Fruit fly (Drosophila melanogaster) whole organism, embryonic: ENCODE measurements around the gene GAPsec.

Source experiments
- Blimp-1 ChIP-seq: fragments of 200-800 bp; sonication (Bioruptor generic); optimal IDR thresholded peaks from 3 replicates; lab custom pipeline; 2018; ENCODE audit warnings: missing biosample characterization, missing genetic modification characterization, mild to moderate bottlenecking, moderate library complexity, missing genetic modification reagents
- CG10321 ChIP-seq: fragments of 200-800 bp; sonication (Bioruptor generic); IDR thresholded peaks from 2 replicates; pipeline ENCODE4 v1.3.6; 2022; ENCODE audit warnings: missing biosample characterization, missing genetic modification characterization
- CG11560 ChIP-seq: fragments of 200-800 bp; sonication (Bioruptor generic); IDR thresholded peaks from 3 replicates; pipeline ENCODE4 v1.3.6; 2022; ENCODE audit warnings: missing biosample characterization, missing genetic modification characterization
- CG12155 ChIP-seq: fragments of 200-800 bp; sonication (Bioruptor generic); optimal IDR thresholded peaks from 3 replicates; lab custom pipeline; 2016; ENCODE audit warnings: missing biosample characterization, missing genetic modification characterization
- CG13624 ChIP-seq: fragments of 200-800 bp; sonication (Bioruptor generic); optimal IDR thresholded peaks from 2 replicates; lab custom pipeline; 2016; ENCODE audit warnings: missing biosample characterization, missing genetic modification characterization
- CG13775 ChIP-seq: fragments of 200-800 bp; sonication (Bioruptor generic); optimal IDR thresholded peaks from 3 replicates; lab custom pipeline; 2017; ENCODE audit warnings: missing biosample characterization, mild to moderate bottlenecking, missing genetic modification characterization
- CG14860 ChIP-seq: fragments of 200-800 bp; sonication (Bioruptor generic); IDR thresholded peaks from 3 replicates; pipeline ENCODE4 v1.3.6; 2022; ENCODE audit warnings: missing biosample characterization, missing genetic modification characterization; ENCODE audit not compliant: partially characterized antibody
- CG17328 ChIP-seq: fragments of 200-800 bp; sonication (Bioruptor generic); IDR thresholded peaks from 2 replicates; pipeline ENCODE4 v1.3.6; 2022; ENCODE audit warnings: missing biosample characterization, missing genetic modification characterization
- CG18619 ChIP-seq: fragments of 200-800 bp; sonication (Bioruptor generic); optimal IDR thresholded peaks from 3 replicates; lab custom pipeline; 2017; ENCODE audit warnings: missing biosample characterization, mild to moderate bottlenecking, missing genetic modification characterization
- CG33557 ChIP-seq: fragments of 200-800 bp; sonication (Bioruptor generic); optimal IDR thresholded peaks from 2 replicates; lab custom pipeline; 2019; ENCODE audit warnings: missing biosample characterization, mild to moderate bottlenecking, missing genetic modification characterization, moderate library complexity
- CG4707 ChIP-seq: fragments of 200-800 bp; sonication (Bioruptor generic); optimal IDR thresholded peaks from 2 replicates; lab custom pipeline; 2018; ENCODE audit warnings: missing biosample characterization, mild to moderate bottlenecking, missing genetic modification characterization, moderate library complexity
- CG4820 ChIP-seq: fragments of 200-800 bp; sonication (Bioruptor generic); optimal IDR thresholded peaks from 3 replicates; lab custom pipeline; 2016; ENCODE audit warnings: missing biosample characterization, missing genetic modification characterization
- CG6854 ChIP-seq: fragments of 200-800 bp; sonication (Bioruptor generic); optimal IDR thresholded peaks from 3 replicates; lab custom pipeline; 2017; ENCODE audit warnings: missing biosample characterization, mild to moderate bottlenecking, missing genetic modification characterization
- CG7357 ChIP-seq: fragments of 200-800 bp; sonication (Bioruptor generic); IDR thresholded peaks from 3 replicates; pipeline ENCODE4 v1.3.6; 2022; ENCODE audit warnings: missing biosample characterization, missing genetic modification characterization
- CG7745 ChIP-seq: fragments of 200-800 bp; sonication (Bioruptor generic); optimal IDR thresholded peaks from 2 replicates; lab custom pipeline; 2018; ENCODE audit warnings: missing biosample characterization, mild to moderate bottlenecking, missing genetic modification characterization, moderate library complexity
- CG9437 ChIP-seq: fragments of 200-800 bp; sonication (Bioruptor generic); optimal IDR thresholded peaks from 2 replicates; lab custom pipeline; 2018; ENCODE audit warnings: missing biosample characterization, mild to moderate bottlenecking, missing genetic modification characterization
- CHES-1-like ChIP-seq: fragments of 200-800 bp; sonication (Bioruptor generic); optimal IDR thresholded peaks from 2 replicates; lab custom pipeline; 2016; ENCODE audit warnings: missing biosample characterization, missing genetic modification characterization
- Deaf1 ChIP-seq: fragments of 200-800 bp; optimal IDR thresholded peaks from 3 replicates; lab custom pipeline; 2019; ENCODE audit warnings: missing biosample characterization, mild to moderate bottlenecking, missing genetic modification characterization, moderate library complexity
- Dip2 ChIP-seq: fragments of 200-800 bp; sonication (Bioruptor generic); IDR thresholded peaks from 2 replicates; pipeline ENCODE4 v1.3.6; 2022; ENCODE audit warnings: missing biosample characterization, missing genetic modification characterization
- Doc2 ChIP-seq: fragments of 200-800 bp; sonication (Bioruptor generic); IDR thresholded peaks from 2 replicates; pipeline ENCODE4 v1.3.6; 2022; ENCODE audit warnings: missing biosample characterization, missing genetic modification characterization
- Dref ChIP-seq: fragments of 200-800 bp; sonication (Bioruptor generic); IDR thresholded peaks from 2 replicates; pipeline ENCODE4 v1.3.6; 2022; ENCODE audit warnings: missing biosample characterization, missing genetic modification characterization
- E2f1 ChIP-seq: fragments of 200-800 bp; sonication (Bioruptor generic); IDR thresholded peaks from 2 replicates; pipeline ENCODE4 v1.3.6; 2022; ENCODE audit warnings: missing biosample characterization, missing genetic modification characterization
- Ets65A ChIP-seq: fragments of 200-800 bp; sonication (Bioruptor generic); peaks from one replicate; lab custom pipeline; 2016; ENCODE audit warnings: missing biosample characterization, missing genetic modification characterization
- Fer1 ChIP-seq: fragments of 200-800 bp; sonication (Bioruptor generic); optimal IDR thresholded peaks from 2 replicates; lab custom pipeline; 2017; ENCODE audit warnings: missing biosample characterization, mild to moderate bottlenecking, missing genetic modification characterization
- H2.0 ChIP-seq: fragments of 200-800 bp; sonication (Bioruptor generic); IDR thresholded peaks from 2 replicates; pipeline ENCODE4 v1.3.6; 2022; ENCODE audit warnings: missing biosample characterization, missing genetic modification characterization
- Hmr ChIP-seq: fragments of 200-800 bp; sonication (Bioruptor generic); optimal IDR thresholded peaks from 3 replicates; lab custom pipeline; 2017; ENCODE audit warnings: mild to moderate bottlenecking, missing biosample characterization, missing genetic modification reagents, missing genetic modification characterization
- Kr ChIP-seq: fragments of 200-800 bp; sonication (Bioruptor generic); optimal IDR thresholded peaks from 2 replicates; lab custom pipeline; 2017; ENCODE audit warnings: missing biosample characterization, mild to moderate bottlenecking, missing genetic modification characterization
- Mes4 ChIP-seq: fragments of 200-800 bp; sonication (Bioruptor generic); optimal IDR thresholded peaks from 2 replicates; lab custom pipeline; 2016; ENCODE audit warnings: missing biosample characterization, missing genetic modification characterization
- NK7.1 ChIP-seq: fragments of 200-800 bp; sonication (Bioruptor generic); optimal IDR thresholded peaks from 3 replicates; lab custom pipeline; 2016; ENCODE audit warnings: missing biosample characterization, missing genetic modification characterization
- Rfx ChIP-seq: fragments of 200-800 bp; sonication (Bioruptor generic); IDR thresholded peaks from 2 replicates; pipeline ENCODE4 v1.3.6; 2022; ENCODE audit warnings: missing biosample characterization, missing genetic modification characterization
- ab ChIP-seq: fragments of 200-800 bp; sonication (Bioruptor generic); optimal IDR thresholded peaks from 2 replicates; lab custom pipeline; 2016; ENCODE audit warnings: missing biosample characterization, missing genetic modification characterization
- amos ChIP-seq: fragments of 200-800 bp; sonication (Bioruptor generic); IDR thresholded peaks from 2 replicates; pipeline ENCODE4 v1.3.6; 2022; ENCODE audit warnings: missing biosample characterization, missing genetic modification characterization; ENCODE audit not compliant: partially characterized antibody
- ara ChIP-seq: fragments of 200-800 bp; sonication (Bioruptor generic); IDR thresholded peaks from 2 replicates; pipeline ENCODE4 v1.3.6; 2022; ENCODE audit warnings: missing biosample characterization, missing genetic modification characterization
- crc ChIP-seq: fragments of 200-800 bp; sonication (Bioruptor generic); optimal IDR thresholded peaks from 2 replicates; lab custom pipeline; 2016; ENCODE audit warnings: missing biosample characterization, missing genetic modification characterization
- croc ChIP-seq: fragments of 200-800 bp; sonication (Bioruptor generic); conservative IDR thresholded peaks from 3 replicates; pipeline ENCODE4 v1.3.6; 2022; ENCODE audit warnings: missing biosample characterization, missing genetic modification characterization
- cwo ChIP-seq: fragments of 200-800 bp; sonication (Bioruptor generic); optimal IDR thresholded peaks from 3 replicates; lab custom pipeline; 2017; ENCODE audit warnings: missing biosample characterization, missing genetic modification characterization, mild to moderate bottlenecking, moderate library complexity, missing genetic modification reagents
- dan ChIP-seq: fragments of 200-800 bp; sonication (Bioruptor generic); IDR thresholded peaks from 2 replicates; pipeline ENCODE4 v1.3.6; 2022; ENCODE audit warnings: missing biosample characterization, missing genetic modification characterization
- eve ChIP-seq, 2 experiments: fragments of >200 bp; optimal IDR thresholded peaks; 2 replicates each; lab custom pipeline; 2017; ENCODE audit warnings: missing biosample characterization in 2 of 2, missing genetic modification characterization in 2 of 2
- her ChIP-seq: fragments of 200-800 bp; sonication (Bioruptor generic); optimal IDR thresholded peaks from 2 replicates; lab custom pipeline; 2016; ENCODE audit warnings: missing biosample characterization, missing genetic modification characterization
- inv ChIP-seq: fragments of 200-800 bp; sonication (Bioruptor generic); IDR thresholded peaks from 2 replicates; pipeline ENCODE4 v1.3.6; 2022; ENCODE audit warnings: missing biosample characterization, missing genetic modification characterization; ENCODE audit not compliant: partially characterized antibody
- ken ChIP-seq: fragments of 200-800 bp; sonication (Bioruptor generic); IDR thresholded peaks from 3 replicates; pipeline ENCODE4 v1.3.6; 2022; ENCODE audit warnings: missing biosample characterization, missing genetic modification characterization
- nau ChIP-seq: fragments of 200-800 bp; sonication (Bioruptor generic); optimal IDR thresholded peaks from 3 replicates; lab custom pipeline; 2017; ENCODE audit warnings: missing biosample characterization, mild to moderate bottlenecking, missing genetic modification characterization, missing genetic modification reagents
- salm ChIP-seq: fragments of 200-800 bp; sonication (Bioruptor generic); optimal IDR thresholded peaks from 2 replicates; lab custom pipeline; 2018; ENCODE audit warnings: missing biosample characterization, mild to moderate bottlenecking, missing genetic modification characterization
- slou ChIP-seq: fragments of 200-800 bp; sonication (Bioruptor generic); optimal IDR thresholded peaks from 3 replicates; lab custom pipeline; 2016; ENCODE audit warnings: missing biosample characterization, missing genetic modification characterization
- sob ChIP-seq: fragments of 200-800 bp; sonication (Bioruptor generic); IDR thresholded peaks from 2 replicates; pipeline ENCODE4 v1.3.6; 2022; ENCODE audit warnings: missing biosample characterization, missing genetic modification characterization
- sqz ChIP-seq: fragments of 200-800 bp; sonication (Bioruptor generic); optimal IDR thresholded peaks from 3 replicates; lab custom pipeline; 2018; ENCODE audit warnings: missing biosample characterization, mild to moderate bottlenecking, missing genetic modification characterization
- tap ChIP-seq: fragments of 200-800 bp; optimal IDR thresholded peaks from 3 replicates; lab custom pipeline; 2019; ENCODE audit warnings: missing biosample characterization, mild to moderate bottlenecking, missing genetic modification characterization, moderate library complexity
- vnd ChIP-seq: fragments of 200-800 bp; sonication (Bioruptor generic); IDR thresholded peaks from 3 replicates; pipeline ENCODE4 v1.3.6; 2022; ENCODE audit warnings: missing biosample characterization, missing genetic modification characterization; ENCODE audit not compliant: partially characterized antibody
- yki ChIP-seq: fragments of >200 bp; optimal IDR thresholded peaks from 3 replicates; lab custom pipeline; 2018
- z ChIP-seq: fragments of 200-800 bp; sonication (Bioruptor generic); IDR thresholded peaks from 3 replicates; pipeline ENCODE4 v1.3.6; 2022; ENCODE audit warnings: missing biosample characterization, missing genetic modification characterization
- zen2 ChIP-seq: fragments of 200-800 bp; sonication (Bioruptor generic); IDR thresholded peaks from 3 replicates; pipeline ENCODE4 v1.3.6; 2022; ENCODE audit warnings: missing biosample characterization, missing genetic modification characterization; ENCODE audit not compliant: partially characterized antibody
- zfh2 ChIP-seq: fragments of 200-800 bp; sonication (Bioruptor generic); optimal IDR thresholded peaks from 2 replicates; lab custom pipeline; 2016; ENCODE audit warnings: missing biosample characterization, missing genetic modification characterization

Gene GAPsec

DNA sequence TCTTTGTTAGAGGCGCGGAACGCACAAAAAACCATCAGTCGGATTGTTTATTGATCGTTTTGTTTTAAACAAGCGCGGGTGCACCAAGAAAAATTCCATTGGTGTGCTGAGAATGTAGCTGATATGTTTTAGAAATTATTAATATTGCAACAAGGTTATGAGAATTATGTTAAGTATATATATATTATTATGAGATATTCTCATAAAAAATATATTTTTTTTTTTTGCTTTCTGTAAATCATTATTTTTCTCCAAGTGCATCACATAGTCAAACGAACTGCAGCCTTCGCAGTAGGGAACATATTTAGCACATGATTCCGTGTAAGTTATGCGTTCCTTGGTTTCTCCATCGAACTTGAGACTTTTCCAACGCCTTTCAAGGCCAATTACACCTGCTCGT lies 5.3 kb upstream of the GAPsec start (continued):
- TF ChIP-seq slou (peak; percentile 21), cwo (GFP tag; lab: Kevin White, UChicago) (peak; percentile 37), CG7745 (tag; lab: Kevin White, UChicago) (no peak), Doc2 (GFP tag; lab: Robert Waterston, UW) (no peak), Mes4 (GFP tag; lab: Kevin White, UChicago) (no peak), sob (GFP tag; lab: Robert Waterston, UW) (peak; percentile 73), zen2 (GFP tag; lab: Robert Waterston, UW) (no peak), CG4820 (GFP tag; lab: Kevin White, UChicago) (no peak), Dip2 (GFP tag; lab: Robert Waterston, UW) (no peak), vnd (GFP tag; lab: Robert Waterston, UW) (no peak), nau (GFP tag; lab: Kevin White, UChicago) (no peak), Rfx (GFP tag; lab: Robert Waterston, UW) (peak; percentile 80), CG13775 (GFP tag; lab: Kevin White, UChicago) (peak; percentile 33), croc (GFP tag; lab: Robert Waterston, UW) (peak; percentile 67; the same call in 1 of the 3 replicates), inv (no peak), CG12155 (GFP tag; lab: Kevin White, UChicago) (no peak), ab (GFP tag; lab: Kevin White, UChicago) (no peak), CG4707 (GFP tag; lab: Kevin White, UChicago) (no peak), tap (peak; percentile 58), CG17328 (peak; percentile 65), ara (GFP tag; lab: Robert Waterston, UW) (peak; percentile 78; the same call in 1 of the 2 replicates), CG11560 (tag; lab: Robert Waterston, UW) (peak; percentile 48; the same call in 1 of the 3 replicates), CHES-1-like (GFP tag; lab: Kevin White, UChicago) (no peak), Fer1 (GFP tag; lab: Kevin White, UChicago) (peak; percentile 64), CG13624 (GFP tag; lab: Kevin White, UChicago) (no peak), Hmr (GFP tag; lab: Kevin White, UChicago) (no peak), CG33557 (GFP tag; lab: Kevin White, UChicago) (peak; percentile 18), Blimp-1 (peak; percentile 81), her (GFP tag; lab: Kevin White, UChicago) (no peak), salm (tag; lab: Kevin White, UChicago) (no peak), E2f1 (GFP tag; lab: Robert Waterston, UW) (peak; percentile 78), Kr (no peak), dan (no peak), ken (GFP tag; lab: Robert Waterston, UW) (no peak), sqz (GFP tag; lab: Kevin White, UChicago) (no peak), yki (lab: Kevin White, UChicago) (no peak), zfh2 (GFP tag; lab: Kevin White, UChicago) (no peak), H2.0 (GFP tag; lab: Robert Waterston, UW) (peak; percentile 52; the same call in 1 of the 2 replicates), eve (GFP tag; optimal IDR thresholded peaks at IDR 0.05; lab: Kevin White, UChicago) (no peak), Dref (GFP tag; lab: Robert Waterston, UW) (no peak), Ets65A (GFP tag; lab: Kevin White, UChicago) (no peak), CG9437 (peak; percentile 44), Deaf1 (tag; lab: Kevin White, UChicago) (peak; percentile 53), CG18619 (GFP tag; lab: Kevin White, UChicago) (no peak), crc (GFP tag; lab: Kevin White, UChicago) (no peak), CG7357 (peak; percentile 59), z (no peak), CG10321 (GFP tag; lab: Robert Waterston, UW) (no peak), NK7.1 (GFP tag; lab: Kevin White, UChicago) (no peak), CG6854 (no peak), amos (GFP tag; lab: Robert Waterston, UW) (no peak), CG14860 (GFP tag; lab: Robert Waterston, UW) (no peak)
